Fruit fly (Drosophila melanogaster) whole organism, adult: ENCODE measurements around the gene Bcat.
A peak's percentile ranks its signal among the peaks of the same experiment; 100 is the strongest.

Experiments used
- CG14711 ChIP-seq: fragments of 200-800 bp; sonication (Bioruptor generic); optimal IDR thresholded peaks from 2 replicates; lab custom pipeline; 2018; ENCODE audit warnings: missing biosample characterization, mild to moderate bottlenecking, missing genetic modification characterization, moderate library complexity
- CG1620 ChIP-seq: fragments of 200-800 bp; sonication (Bioruptor generic); optimal IDR thresholded peaks from 2 replicates; lab custom pipeline; 2016; ENCODE audit warnings: missing biosample characterization, missing genetic modification characterization
- Crg-1 ChIP-seq: fragments of 200-800 bp; sonication (Bioruptor generic); optimal IDR thresholded peaks from 2 replicates; lab custom pipeline; 2016; ENCODE audit warnings: missing biosample characterization, missing genetic modification characterization
- Hr96 ChIP-seq: fragments of 200-800 bp; sonication (Bioruptor generic); optimal IDR thresholded peaks from 2 replicates; lab custom pipeline; 2016; ENCODE audit warnings: missing biosample characterization, missing genetic modification characterization
- bab1 ChIP-seq: fragments of 200-800 bp; sonication (Bioruptor generic); optimal IDR thresholded peaks from 3 replicates; lab custom pipeline; 2019; ENCODE audit warnings: missing biosample characterization, mild to moderate bottlenecking, missing genetic modification characterization, moderate library complexity
- cic ChIP-seq: fragments of 200-800 bp; sonication (Bioruptor generic); optimal IDR thresholded peaks from 2 replicates; lab custom pipeline; 2017; ENCODE audit warnings: missing biosample characterization, mild to moderate bottlenecking, missing genetic modification characterization, moderate library complexity
- kay ChIP-seq: fragments of 200-800 bp; sonication (Bioruptor generic); peaks from one replicate; lab custom pipeline; 2016; ENCODE audit warnings: missing biosample characterization, missing genetic modification characterization, borderline replicate concordance

DNA sequence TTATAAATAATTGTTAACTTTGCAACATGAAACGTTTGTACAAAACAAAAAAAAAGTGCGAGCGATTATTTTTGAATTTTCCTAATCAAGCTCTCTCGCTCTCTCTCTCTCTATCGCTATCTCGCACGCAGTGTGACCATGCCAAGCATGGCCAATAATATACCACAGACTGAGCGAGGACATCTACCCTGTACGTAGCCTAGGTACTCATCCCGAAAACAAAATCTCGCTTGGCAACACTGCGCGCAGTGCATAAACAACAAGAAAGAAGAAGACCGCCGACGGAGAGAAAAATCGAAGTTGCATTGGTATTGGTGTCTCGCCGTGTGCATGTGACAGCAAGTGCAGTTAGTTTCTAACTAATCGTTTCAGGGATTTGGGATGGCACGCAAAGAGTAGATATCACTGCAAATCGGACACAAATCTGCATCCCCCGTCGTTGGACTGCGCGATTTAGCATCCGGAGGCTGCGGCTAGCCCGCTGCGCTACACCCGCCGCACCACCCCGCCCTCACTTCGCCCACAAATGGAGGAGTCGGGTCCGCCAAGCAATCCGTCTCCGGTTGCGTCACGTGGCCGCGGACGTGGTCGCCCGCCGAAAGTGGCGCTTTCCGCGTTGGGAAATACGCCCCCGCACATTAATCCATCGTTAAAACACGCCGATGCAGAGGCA is 16.4 kb downstream of the Bcat start, which contains the start of the genes CG1998 and Set2:
- TF ChIP-seq CG14711 (tag; lab: Kevin White, UChicago), result peak; percentile 91
- no peak for TF ChIP-seq kay (GFP tag; lab: Kevin White, UChicago)
- TF ChIP-seq bab1, result peak; percentile 43
- no peak for TF ChIP-seq Hr96 (GFP tag; lab: Kevin White, UChicago)
- TF ChIP-seq Crg-1, result peak; percentile 31
- TF ChIP-seq CG1620 (GFP tag; lab: Kevin White, UChicago), result peak; percentile 45
- TF ChIP-seq cic (GFP tag; lab: Kevin White, UChicago), result peak; percentile 64
